Worm (Caenorhabditis elegans) whole organism, dauer: ENCODE measurements around the gene C55A1.11.
"Not testable (repeated sequence)": the region's sequence is repeated elsewhere in the genome, so short reads cannot be mapped to it uniquely, and the experiment has no call there.

Source experiments
- unc-62 ChIP-seq: sonication (generic microtip); optimal IDR thresholded peaks from 2 replicates; lab custom pipeline; 2017; ENCODE audit warnings: missing biosample characterization, missing genetic modification reagents, missing genetic modification characterization

The C55A1.11 gene

DNA sequence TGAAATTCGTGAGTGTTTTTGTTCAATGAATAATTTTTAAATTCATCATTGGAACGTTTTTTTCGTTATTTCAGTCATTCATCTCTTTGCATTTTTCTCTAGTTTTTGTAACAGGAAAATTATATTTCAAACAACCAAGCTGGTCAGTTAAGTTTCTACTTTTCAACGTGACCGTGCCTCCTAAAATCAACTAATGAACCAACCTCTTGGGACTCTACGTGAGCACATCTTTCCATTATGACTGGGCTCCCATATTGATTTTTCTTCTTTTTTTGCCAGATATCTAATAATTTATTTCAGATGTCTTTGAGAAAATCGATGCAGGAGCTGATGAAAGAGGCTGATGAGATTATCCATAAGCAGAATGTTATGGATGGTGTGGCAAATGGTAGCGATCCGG is at the start of gene C55A1.11:
Gene C55A1.11, plus strand, starts transcription at position 301 of the 400 bp plus-strand sequence.
- no peak for TF ChIP-seq unc-62

DNA sequence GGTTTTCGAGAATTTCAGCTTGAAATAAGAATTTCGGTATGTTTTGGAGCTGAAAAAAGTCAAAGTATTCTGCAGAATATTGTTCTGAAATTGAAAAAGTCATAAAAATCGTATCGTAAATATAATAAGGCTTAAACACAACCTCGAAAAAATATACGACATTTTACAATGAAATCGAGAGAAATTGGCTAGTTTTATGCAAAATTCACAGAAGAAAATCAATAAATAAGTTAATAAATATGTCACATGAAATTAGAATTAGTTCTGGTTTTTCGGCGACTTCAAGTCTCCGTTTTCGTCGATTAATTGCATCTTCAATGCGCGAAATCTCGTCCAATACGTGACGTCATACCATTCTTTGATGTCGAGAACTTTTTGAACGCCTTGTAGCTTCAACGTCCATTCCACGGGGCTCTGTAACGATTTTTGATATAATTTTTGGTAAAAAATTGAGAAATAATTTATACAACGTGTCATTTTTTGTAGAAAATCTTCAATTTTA is 48.2 kb upstream of the C55A1.11 start, which contains the start of gene atx-3:
Gene atx-3, minus strand, starts transcription at position 51 of the 502 bp plus-strand sequence.
- TF ChIP-seq unc-62: no peak

- no peak for TF ChIP-seq unc-62
Measured at ce11 chrV:15578386-15578785, 47.3 kb upstream of the C55A1.11 start, which contains the start of gene F28F8.9. TSS of gene F28F8.9 (minus strand) at chrV:15578673.

- not testable (repeated sequence) for TF ChIP-seq unc-62
Measured at ce11 chrV:15590183-15590667, 35.4 kb upstream of the C55A1.11 start, which contains the start of gene F28F8.7. TSS of gene F28F8.7 (minus strand) at chrV:15590617.

DNA sequence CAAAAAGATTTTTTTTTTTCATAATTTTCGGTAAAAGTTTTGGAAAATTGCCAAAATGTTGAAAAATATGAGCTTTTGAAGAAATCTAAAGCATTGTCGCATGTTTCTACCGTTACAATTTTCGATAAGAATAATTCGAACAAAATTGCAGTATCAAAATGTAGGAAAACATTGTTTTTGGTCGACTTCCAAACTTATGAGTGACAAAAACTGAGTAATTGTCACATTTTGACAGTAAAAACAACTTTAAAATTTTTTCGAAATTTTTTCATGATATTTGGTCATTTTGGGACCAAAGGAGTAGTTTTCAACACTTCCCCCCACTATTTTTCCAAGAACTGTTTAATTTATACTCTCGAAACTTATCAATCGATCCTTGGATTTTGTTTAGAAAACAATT is 31.1 kb upstream of the C55A1.11 start, which contains the start of gene fbxa-139:
Gene fbxa-139, minus strand, starts transcription at position 101 of the 400 bp plus-strand sequence.
- no peak for TF ChIP-seq unc-62

ce11 chrV:15599762-15600161 is 25.9 kb upstream of the C55A1.11 start, which contains the start of gene B0391.14:
TSS of gene B0391.14 (minus strand) at chrV:15599862.
- TF ChIP-seq unc-62: not testable (repeated sequence)

DNA sequence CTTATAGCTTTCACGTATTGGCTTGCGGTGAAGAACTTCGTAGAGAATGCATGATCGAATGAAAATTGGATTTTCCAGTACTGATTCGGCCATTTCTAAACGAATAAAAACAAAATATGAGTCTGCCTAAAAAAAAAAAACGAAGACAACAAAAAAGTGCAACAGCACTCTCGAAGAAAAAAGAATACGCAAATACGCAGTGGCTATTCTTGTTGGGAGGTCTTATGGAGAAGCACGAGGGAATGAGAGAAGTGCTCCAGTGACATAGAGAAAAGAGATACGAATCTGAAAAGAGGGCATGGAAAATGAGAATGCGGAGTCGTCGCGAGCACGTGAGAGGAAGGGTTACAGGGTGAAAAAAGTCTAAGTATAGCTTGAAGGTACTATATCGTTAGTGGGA is 23.4 kb upstream of the C55A1.11 start, which contains the start of gene fbxa-152:
Gene fbxa-152, minus strand, starts transcription at position 101 of the 400 bp plus-strand sequence.
- no peak for TF ChIP-seq unc-62

DNA sequence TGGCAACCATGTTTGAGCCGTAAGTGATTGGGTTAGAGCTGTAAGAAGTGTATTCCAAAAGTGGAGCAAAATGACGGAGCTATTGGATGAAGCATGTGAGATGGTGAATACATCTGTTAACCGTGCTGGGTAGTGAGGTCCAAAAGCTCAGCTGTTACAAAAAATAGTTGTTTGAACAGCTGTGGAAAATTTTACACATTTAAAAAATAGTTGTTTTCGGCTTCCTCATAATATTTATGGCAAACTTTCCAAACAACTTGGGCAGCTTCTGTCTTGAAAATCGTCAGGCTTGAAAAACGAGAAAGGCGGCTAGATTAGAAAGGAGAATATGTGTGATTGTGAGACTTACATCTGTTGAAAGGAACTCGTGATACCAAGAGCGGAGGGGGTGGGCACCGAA is 20.6 kb upstream of the C55A1.11 start, which contains the start of gene fbxa-154:
Gene fbxa-154, minus strand, starts transcription at position 101 of the 400 bp plus-strand sequence.
- TF ChIP-seq unc-62: no peak

DNA sequence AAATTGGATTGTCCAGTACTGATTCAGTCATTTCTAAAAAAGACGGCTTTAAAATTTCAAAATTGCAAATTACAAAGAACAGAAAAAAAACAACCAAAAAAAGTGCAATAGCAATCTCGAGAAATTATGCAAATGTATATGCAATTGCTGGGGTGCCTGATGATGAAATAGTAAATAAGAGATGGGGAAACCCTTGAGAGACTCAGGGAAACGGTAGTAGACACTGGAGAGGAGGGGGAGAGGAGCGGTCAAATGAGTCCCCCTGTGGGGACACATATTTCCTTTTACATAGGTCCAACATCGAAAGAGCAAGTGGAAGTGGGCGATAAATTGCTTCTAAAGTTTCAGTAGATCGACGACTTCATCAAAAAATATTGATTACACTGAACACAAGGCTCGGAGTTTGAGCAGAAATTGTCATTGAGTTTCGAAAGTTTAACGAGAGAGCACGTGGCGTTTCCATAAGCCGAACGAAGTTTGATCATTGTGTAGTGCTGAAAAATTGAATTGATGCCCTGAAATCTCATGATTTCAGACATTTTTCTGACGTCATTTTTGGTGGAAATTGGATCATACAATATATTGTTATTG is 15.2 kb upstream of the C55A1.11 start, which contains the start of the genes fbxa-153 and str-12:
Gene fbxa-153, minus strand, starts transcription at position 35 of the 591 bp plus-strand sequence.
Gene str-12, plus strand, starts transcription at position 541 of the 591 bp plus-strand sequence.
- no peak for TF ChIP-seq unc-62

DNA sequence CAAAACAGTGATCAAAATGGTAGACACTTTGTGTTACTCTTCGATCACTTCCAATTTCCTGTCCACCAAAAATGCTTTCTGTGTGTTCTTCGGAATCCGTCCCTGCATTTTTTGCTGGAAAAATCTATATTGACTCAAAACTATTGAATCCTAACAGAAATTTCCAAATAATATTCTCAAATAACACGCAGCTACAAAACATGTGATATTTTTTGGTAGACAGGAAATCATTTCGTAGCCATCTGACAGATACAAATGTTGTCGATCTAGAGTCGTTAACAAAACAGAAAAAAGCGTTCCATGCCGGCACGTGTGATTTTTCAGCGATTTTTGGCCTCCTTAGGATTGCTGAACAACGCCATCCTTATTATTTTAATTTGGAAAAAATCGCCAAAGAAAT is 12.8 kb upstream of the C55A1.11 start, which contains the start of gene str-263:
Gene str-263, plus strand, starts transcription at position 301 of the 400 bp plus-strand sequence.
- TF ChIP-seq unc-62: no peak

DNA sequence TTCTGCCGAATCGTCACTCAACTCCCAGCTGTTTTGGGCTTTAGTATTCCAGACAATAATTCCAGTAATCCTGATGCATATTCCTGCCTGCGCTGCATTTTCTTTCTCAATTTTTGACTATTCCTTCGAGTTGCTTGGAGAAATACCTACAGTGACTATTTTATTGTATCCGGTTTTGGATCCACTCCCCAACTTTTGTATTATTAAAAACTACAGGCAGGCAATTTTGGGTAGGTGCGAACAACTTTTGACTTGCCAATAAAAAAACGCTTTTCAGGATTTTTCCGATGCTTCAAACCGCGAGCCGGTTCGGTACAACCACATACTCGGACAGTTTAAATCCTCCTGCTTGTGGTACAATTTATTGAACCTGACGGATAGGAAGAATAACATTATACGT is 11.1 kb upstream of the C55A1.11 start:
- TF ChIP-seq unc-62: no peak

DNA sequence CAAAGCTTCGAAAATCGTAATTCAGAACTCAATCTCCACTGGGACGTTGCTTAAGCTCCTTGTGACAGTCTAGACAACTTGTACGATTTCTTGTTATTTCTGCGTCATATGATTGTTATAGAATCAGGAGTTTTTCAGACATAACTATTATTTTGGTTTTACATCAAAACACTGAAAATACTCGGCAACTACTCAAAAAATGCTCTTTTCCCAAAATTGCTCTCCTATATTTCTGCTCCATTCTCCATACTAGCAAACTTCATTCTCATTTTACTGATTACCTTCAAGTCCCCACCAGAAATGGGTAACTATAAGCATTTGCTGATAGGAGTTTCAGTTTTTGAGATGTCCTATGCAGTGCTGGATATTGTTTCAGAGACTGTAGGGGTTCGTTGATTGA is 4.1 kb upstream of the C55A1.11 start, which contains the start of gene C55A1.1:
Gene C55A1.1, plus strand, starts transcription at position 301 of the 400 bp plus-strand sequence.
- no peak for TF ChIP-seq unc-62

DNA sequence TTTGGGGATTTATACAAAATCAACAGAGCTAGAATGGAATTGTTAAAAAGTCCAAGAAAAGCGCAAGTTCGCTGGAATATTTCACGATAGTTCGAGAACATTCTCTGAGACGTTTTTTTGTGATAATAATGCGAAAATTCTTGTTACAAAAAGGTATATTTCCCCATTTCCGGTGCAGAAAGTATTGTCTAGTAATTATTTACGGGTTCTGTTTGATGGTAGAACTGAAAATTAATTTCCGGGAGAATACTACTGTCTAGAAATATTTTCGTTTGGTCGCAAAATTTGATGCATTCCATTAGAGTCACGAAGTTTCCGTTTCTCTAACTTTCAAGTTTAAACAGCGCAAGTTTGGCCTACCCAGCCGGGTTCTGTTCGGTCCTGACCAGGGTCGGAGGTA is 3.9 kb downstream of the C55A1.11 start, which contains the start of gene str-248:
Gene str-248, minus strand, starts transcription at position 101 of the 400 bp plus-strand sequence.
- TF ChIP-seq unc-62: no peak

DNA sequence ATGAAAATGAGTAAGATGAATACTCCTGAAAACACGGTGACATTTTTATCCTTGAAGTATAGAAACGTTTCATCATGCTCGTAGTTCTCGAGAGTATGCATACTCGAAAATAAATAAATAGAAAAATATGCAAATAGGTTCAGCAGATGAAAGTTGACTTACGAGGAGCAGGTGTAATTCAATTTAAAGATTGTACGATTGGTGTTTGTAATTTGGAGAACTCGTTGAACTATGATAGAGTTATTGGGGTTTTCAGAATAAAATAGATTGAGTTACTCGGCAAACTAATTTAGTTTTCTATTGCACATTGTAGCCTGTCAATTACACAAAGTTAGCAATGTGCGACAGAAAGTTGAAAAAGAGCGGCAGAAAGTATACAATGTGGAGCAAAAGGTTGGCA is 13.2 kb downstream of the C55A1.11 start, which contains the start of gene srz-44:
Gene srz-44, minus strand, starts transcription at position 101 of the 400 bp plus-strand sequence.
- TF ChIP-seq unc-62: no peak

DNA sequence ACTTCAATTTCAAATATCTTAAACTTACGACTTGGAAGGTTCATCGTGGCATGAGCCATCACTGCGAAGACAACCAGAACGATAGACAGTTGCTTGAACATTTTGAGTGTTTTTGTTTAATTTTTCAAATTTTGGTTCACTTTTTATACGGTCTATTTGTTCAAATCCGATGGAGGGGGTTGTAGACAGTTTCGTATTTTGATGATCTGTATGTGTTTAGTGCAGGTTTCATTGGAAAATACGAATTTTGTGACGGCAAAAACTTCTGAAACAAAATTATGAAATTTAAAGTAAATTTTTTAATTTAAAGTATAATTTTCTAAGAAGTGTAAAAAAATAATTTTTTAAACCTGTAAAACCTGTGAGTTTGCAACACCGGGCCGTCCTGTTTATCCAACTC is 17.5 kb downstream of the C55A1.11 start, which contains the start of gene C55A1.4:
Gene C55A1.4, minus strand, starts transcription at position 101 of the 400 bp plus-strand sequence.
- TF ChIP-seq unc-62: not testable (repeated sequence)

ce11 chrV:15644575-15644974 is 18.9 kb downstream of the C55A1.11 start, which contains the start of gene str-23:
TSS of gene str-23 (plus strand) at chrV:15644875.
- TF ChIP-seq unc-62: no peak

- TF ChIP-seq unc-62: not testable (repeated sequence)
Measured at ce11 chrV:15647536-15648085, 21.9 kb downstream of the C55A1.11 start, which contains the start of the genes C55A1.7 and C55A1.6. TSS of gene C55A1.7 (minus strand) at chrV:15647636. TSS of gene C55A1.6 (plus strand) at chrV:15648035.
